Worm (Caenorhabditis elegans): ENCODE results near the gene asp-17.
A peak's percentile ranks its signal among the peaks of the same experiment; 100 is the strongest.

The asp-17 gene

ce11 chrV:19050888-19051287, 13.8 kb upstream of the asp-17 start:
- TF ChIP-seq sma-3 (GFP tag; optimal IDR thresholded peaks at IDR 0.05): no peak
- TF ChIP-seq alr-1 (tag; optimal IDR thresholded peaks at IDR 0.05): no peak
- no peak for TF ChIP-seq blmp-1 (tag; optimal IDR thresholded peaks at IDR 0.05; ENCODE audit: insufficient read depth)

DNA sequence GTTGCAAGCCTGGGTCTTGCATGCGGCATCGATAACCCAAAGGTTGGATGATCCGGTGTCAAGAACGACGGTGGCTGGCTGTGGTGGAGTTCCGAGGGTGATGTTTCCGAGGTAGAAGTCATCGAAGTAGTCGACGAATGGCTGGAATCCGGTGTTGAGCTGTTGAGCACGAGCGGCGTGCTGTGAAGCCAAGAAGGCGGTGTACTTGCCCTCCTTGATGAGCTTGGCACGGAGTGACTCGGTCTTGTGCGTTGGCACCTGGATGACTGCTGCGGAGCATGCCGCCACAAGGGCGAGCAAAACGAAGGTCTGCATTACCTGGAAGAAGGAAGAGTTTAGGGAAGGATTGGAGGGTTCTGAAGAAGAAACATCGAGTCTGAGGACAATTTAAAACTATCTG, 13.3 kb upstream of the asp-17 start, which contains the start of gene asp-1:
Gene asp-1, minus strand, starts transcription at position 315 of the 400 bp plus-strand sequence.
- peak; percentile 9 for TF ChIP-seq Y55F3AM.14 (GFP tag; optimal IDR thresholded peaks at IDR 0.05)
- peak; percentile 24 for TF ChIP-seq gmeb-1 (tag; optimal IDR thresholded peaks at IDR 0.05)
- peak; percentile 10 for TF ChIP-seq nhr-129 (tag; optimal IDR thresholded peaks at IDR 0.05)
- TF ChIP-seq nhr-6 (tag; optimal IDR thresholded peaks at IDR 0.05): no peak

ce11 chrV:19049140-19050092, 12.3 kb upstream of the asp-17 start:
- TF ChIP-seq gmeb-1 (tag; optimal IDR thresholded peaks at IDR 0.05) (peak; percentile 48), nhr-129 (tag; optimal IDR thresholded peaks at IDR 0.05) (peak; percentile 25), crh-2 (tag; optimal IDR thresholded peaks at IDR 0.05) (peak; percentile 16), ama-1 (optimal IDR thresholded peaks at IDR 0.05) (peak; percentile 4), lsy-2 (tag; optimal IDR thresholded peaks at IDR 0.05) (no peak)

- TF ChIP-seq lin-13 (GFP tag; optimal IDR thresholded peaks at IDR 0.05) (no peak), lsy-2 (tag; optimal IDR thresholded peaks at IDR 0.05) (no peak), ama-1 (optimal IDR thresholded peaks at IDR 0.05) (no peak), nhr-21 (tag; optimal IDR thresholded peaks at IDR 0.05) (no peak), ztf-1 (GFP tag; conservative IDR thresholded peaks at IDR 0.05) (no peak), nhr-6 (tag; optimal IDR thresholded peaks at IDR 0.05) (no peak), blmp-1 (tag; optimal IDR thresholded peaks at IDR 0.05; ENCODE audit: insufficient read depth) (no peak), nhr-12 (tag; optimal IDR thresholded peaks at IDR 0.05) (no peak), elt-3 (tag; optimal IDR thresholded peaks at IDR 0.05) (no peak)
Observed at ce11 chrV:19047442-19047841, 10.3 kb upstream of the asp-17 start.

DNA sequence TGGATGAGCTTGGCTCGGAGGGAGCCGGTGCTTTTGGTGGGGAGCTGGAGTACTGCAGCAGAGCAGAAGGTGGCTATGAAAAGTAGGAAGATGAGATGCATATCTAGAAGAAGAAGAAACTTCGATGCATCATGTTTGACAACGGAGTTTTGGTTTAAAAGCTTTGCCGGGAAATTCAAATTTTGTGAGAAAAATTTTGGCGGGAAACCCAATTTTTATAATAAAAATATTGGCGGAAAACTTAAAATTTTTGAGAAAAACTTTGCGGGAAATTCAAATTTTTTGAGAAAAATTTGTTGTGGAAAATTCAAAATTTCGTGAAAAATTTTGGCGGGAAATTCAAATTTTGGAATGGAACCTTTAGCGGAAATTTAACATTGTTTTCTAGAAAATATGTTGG, 7.6 kb upstream of the asp-17 start, which contains the start of gene asp-15:
Gene asp-15, minus strand, starts transcription at position 101 of the 400 bp plus-strand sequence.
- no peak for TF ChIP-seq F13H6.1 (tag; optimal IDR thresholded peaks at IDR 0.05)
- TF ChIP-seq nhr-6 (tag; optimal IDR thresholded peaks at IDR 0.05): no peak
- no peak for TF ChIP-seq lin-11 (tag; optimal IDR thresholded peaks at IDR 0.05)
- no peak for TF ChIP-seq nhr-23 (tag; optimal IDR thresholded peaks at IDR 0.05)
- no peak for TF ChIP-seq zag-1 (tag; optimal IDR thresholded peaks at IDR 0.05)
- TF ChIP-seq ceh-16 (tag; optimal IDR thresholded peaks at IDR 0.05): no peak
- TF ChIP-seq nhr-237 (tag; optimal IDR thresholded peaks at IDR 0.05): no peak
- TF ChIP-seq snpc-4 (tag; optimal IDR thresholded peaks at IDR 0.05): no peak
- TF ChIP-seq nhr-21 (tag; optimal IDR thresholded peaks at IDR 0.05): no peak
- no peak for TF ChIP-seq unc-39 (tag; optimal IDR thresholded peaks at IDR 0.05)
- TF ChIP-seq unc-62 (GFP tag; optimal IDR thresholded peaks at IDR 0.05): no peak
- TF ChIP-seq crh-2 (tag; optimal IDR thresholded peaks at IDR 0.05): no peak
- no peak for TF ChIP-seq lin-13 (GFP tag; optimal IDR thresholded peaks at IDR 0.05)
- TF ChIP-seq lsy-2 (tag; optimal IDR thresholded peaks at IDR 0.05): no peak
- no peak for TF ChIP-seq nhr-25 (tag; optimal IDR thresholded peaks at IDR 0.05)
- TF ChIP-seq dmd-4 (tag; optimal IDR thresholded peaks at IDR 0.05): no peak

DNA sequence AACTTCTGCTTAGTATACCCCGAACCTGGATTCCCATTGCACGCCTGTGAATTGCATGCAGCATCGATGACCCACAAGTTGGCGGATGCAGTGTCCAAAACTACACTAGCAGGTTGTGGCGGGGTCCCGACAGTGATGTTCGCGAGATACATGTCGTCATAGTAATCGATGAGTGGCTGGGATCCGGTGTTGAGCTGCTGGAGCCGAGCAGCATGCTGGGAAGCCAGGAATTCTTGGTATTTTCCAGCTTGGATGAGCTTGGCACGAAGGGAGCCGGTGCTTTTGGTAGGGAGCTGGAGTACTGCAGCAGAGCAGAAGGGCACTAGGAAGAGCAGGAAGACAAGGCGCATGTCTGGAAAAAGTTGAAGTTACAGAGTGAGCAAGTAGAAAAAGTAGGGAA, 5.1 kb upstream of the asp-17 start, which contains the start of gene asp-16:
Gene asp-16, minus strand, starts transcription at position 350 of the 400 bp plus-strand sequence.
- TF ChIP-seq ceh-82 (tag; optimal IDR thresholded peaks at IDR 0.05): no peak
- no peak for TF ChIP-seq lin-11 (tag; optimal IDR thresholded peaks at IDR 0.05)
- TF ChIP-seq sma-9 (GFP tag; optimal IDR thresholded peaks at IDR 0.05): no peak
- no peak for TF ChIP-seq sma-9 (tag; optimal IDR thresholded peaks at IDR 0.05)
- no peak for TF ChIP-seq R02D3.7 (tag; optimal IDR thresholded peaks at IDR 0.05)
- no peak for TF ChIP-seq unc-62 (GFP tag; optimal IDR thresholded peaks at IDR 0.05)
- TF ChIP-seq egl-27 (tag; optimal IDR thresholded peaks at IDR 0.05): no peak
